Worm (Caenorhabditis elegans) whole organism, L2 larva: ENCODE data around the gene C08B6.10.

Source experiments
- C34F6.9 ChIP-seq: fragments of 150-350 bp; optimal IDR thresholded peaks from 2 replicates; lab custom pipeline; 2014; ENCODE audit warnings: missing biosample characterization, missing genetic modification characterization
- F13H6.1 ChIP-seq: sonication (generic microtip); optimal IDR thresholded peaks from 2 replicates; lab custom pipeline; 2016; ENCODE audit warnings: missing genetic modification characterization, missing compliant biosample characterization
- Y55F3AM.14 ChIP-seq: fragments of 200-800 bp; sonication (Bioruptor generic); optimal IDR thresholded peaks from 2 replicates; lab custom pipeline; 2018; ENCODE audit warnings: mild to moderate bottlenecking, missing genetic modification characterization, missing compliant biosample characterization
- alr-1 ChIP-seq: fragments of 150-350 bp; optimal IDR thresholded peaks from 2 replicates; lab custom pipeline; 2014; ENCODE audit warnings: missing biosample characterization, missing genetic modification characterization
- ama-1 ChIP-seq: fragments of 150-350 bp; optimal IDR thresholded peaks from 2 replicates; lab custom pipeline; 2018; ENCODE audit warnings: inconsistent platforms
- ceh-16 ChIP-seq: fragments of 150-350 bp; optimal IDR thresholded peaks from 2 replicates; lab custom pipeline; 2014; ENCODE audit warnings: missing biosample characterization, missing genetic modification characterization
- ceh-82 ChIP-seq: fragments of 150-350 bp; optimal IDR thresholded peaks from 2 replicates; lab custom pipeline; 2014; ENCODE audit warnings: missing biosample characterization, missing genetic modification characterization
- crh-2 ChIP-seq: sonication (generic microtip); optimal IDR thresholded peaks from 2 replicates; lab custom pipeline; 2017; ENCODE audit warnings: missing biosample characterization, missing genetic modification characterization
- dmd-4 ChIP-seq: sonication (generic microtip); optimal IDR thresholded peaks from 2 replicates; lab custom pipeline; 2017; ENCODE audit warnings: missing biosample characterization, missing genetic modification characterization
- egl-27 ChIP-seq: sonication (generic microtip); optimal IDR thresholded peaks from 3 replicates; lab custom pipeline; 2017; ENCODE audit warnings: missing biosample characterization, missing genetic modification reagents, missing genetic modification characterization
- elt-1 ChIP-seq: fragments of 150-350 bp; optimal IDR thresholded peaks from 2 replicates; lab custom pipeline; 2014; ENCODE audit warnings: missing biosample characterization, missing genetic modification characterization
- elt-3 ChIP-seq: sonication (generic microtip); optimal IDR thresholded peaks from 2 replicates; lab custom pipeline; 2017; ENCODE audit warnings: missing biosample characterization, missing genetic modification characterization
- fos-1 ChIP-seq: fragments of 150-350 bp; optimal IDR thresholded peaks from 2 replicates; lab custom pipeline; 2014; ENCODE audit warnings: missing biosample characterization, missing genetic modification characterization
- lin-11 ChIP-seq: fragments of 150-350 bp; sonication (generic microtip); optimal IDR thresholded peaks from 2 replicates; lab custom pipeline; 2014; ENCODE audit warnings: missing biosample characterization, missing genetic modification characterization, inconsistent platforms, mixed read lengths
- lin-13 ChIP-seq: fragments of 150-350 bp; optimal IDR thresholded peaks from 2 replicates; lab custom pipeline; 2014; ENCODE audit warnings: missing biosample characterization, missing genetic modification reagents, missing genetic modification characterization
- lin-39 ChIP-seq: fragments of 150-350 bp; optimal IDR thresholded peaks from 2 replicates; lab custom pipeline; 2014; ENCODE audit warnings: missing biosample characterization, missing genetic modification reagents, missing genetic modification characterization
- lsy-2 ChIP-seq, 2 experiments: fragments of 150-350 bp in 1 of 2; sonication (generic microtip) in 1 of 2; optimal IDR thresholded peaks; 2 replicates each; lab custom pipeline; 2014 to 2017; ENCODE audit warnings: missing biosample characterization in 2 of 2, missing genetic modification characterization in 2 of 2
- mab-5 ChIP-seq: fragments of 150-350 bp; optimal IDR thresholded peaks from 2 replicates; lab custom pipeline; 2014; ENCODE audit warnings: missing biosample characterization, missing genetic modification characterization
- mdl-1 ChIP-seq, 2 experiments: fragments of 150-350 bp in 1 of 2; sonication (generic microtip) in 1 of 2; optimal IDR thresholded peaks; 2 replicates each; lab custom pipeline; 2017; ENCODE audit warnings: missing biosample characterization in 2 of 2, missing genetic modification characterization in 2 of 2
- nhr-10 ChIP-seq: sonication (generic microtip); optimal IDR thresholded peaks from 2 replicates; lab custom pipeline; 2017; ENCODE audit warnings: missing biosample characterization, missing genetic modification characterization
- nhr-21 ChIP-seq: fragments of 150-350 bp; optimal IDR thresholded peaks from 2 replicates; lab custom pipeline; 2014; ENCODE audit warnings: missing biosample characterization, missing genetic modification characterization
- nhr-237 ChIP-seq: fragments of 150-350 bp; optimal IDR thresholded peaks from 2 replicates; lab custom pipeline; 2014; ENCODE audit warnings: missing biosample characterization, missing genetic modification characterization
- nhr-77 ChIP-seq: fragments of 150-350 bp; optimal IDR thresholded peaks from 2 replicates; lab custom pipeline; 2014; ENCODE audit warnings: missing biosample characterization, missing genetic modification characterization
- peb-1 ChIP-seq: fragments of 150-350 bp; optimal IDR thresholded peaks from 2 replicates; lab custom pipeline; 2014; ENCODE audit warnings: missing biosample characterization, missing genetic modification characterization
- skn-1 ChIP-seq: sonication (generic microtip); optimal IDR thresholded peaks from 2 replicates; lab custom pipeline; 2017; ENCODE audit warnings: missing biosample characterization, missing genetic modification characterization
- sma-9 ChIP-seq, 2 experiments: fragments of 150-350 bp in 1 of 2; sonication (generic microtip) in 1 of 2; optimal IDR thresholded peaks; 2 replicates each; lab custom pipeline; 2014 to 2016; ENCODE audit warnings: missing genetic modification characterization in 2 of 2, mild to moderate bottlenecking in 1 of 2, missing biosample characterization in 1 of 2, missing compliant biosample characterization in 1 of 2, missing genetic modification reagents in 1 of 2, moderate library complexity in 1 of 2
- unc-39 ChIP-seq: fragments of 150-350 bp; optimal IDR thresholded peaks from 2 replicates; lab custom pipeline; 2014; ENCODE audit warnings: missing biosample characterization, missing genetic modification characterization
- unc-55 ChIP-seq: fragments of 150-350 bp; sonication (generic microtip); optimal IDR thresholded peaks from 3 replicates; lab custom pipeline; 2014; ENCODE audit warnings: missing biosample characterization, missing genetic modification reagents, missing genetic modification characterization
- unc-62 ChIP-seq: fragments of 150-350 bp; optimal IDR thresholded peaks from 2 replicates; lab custom pipeline; 2014; ENCODE audit warnings: missing biosample characterization, missing genetic modification reagents, missing genetic modification characterization
- zag-1 ChIP-seq: fragments of 150-350 bp; optimal IDR thresholded peaks from 2 replicates; lab custom pipeline; 2014; ENCODE audit warnings: missing biosample characterization, missing genetic modification characterization
- ztf-11 ChIP-seq: sonication (generic microtip); optimal IDR thresholded peaks from 2 replicates; lab custom pipeline; 2017; ENCODE audit warnings: missing biosample characterization, missing genetic modification characterization
- ztf-4 ChIP-seq: fragments of 150-350 bp; optimal IDR thresholded peaks from 2 replicates; lab custom pipeline; 2014; ENCODE audit warnings: missing biosample characterization, missing genetic modification characterization

C08B6.10 gene

ce11 chrV:10158528-10158927 is 33.2 kb downstream of the C08B6.10 start, which contains the start of gene srsx-30:
TSS of gene srsx-30 (plus strand) at chrV:10158828.
- TF ChIP-seq F13H6.1 (tag; lab: Kevin White, UChicago) (no peak), peb-1 (tag; lab: Kevin White, UChicago) (no peak), mab-5 (no peak), nhr-77 (tag; lab: Kevin White, UChicago) (no peak), ceh-16 (tag; lab: Kevin White, UChicago) (no peak), elt-3 (tag; lab: Kevin White, UChicago) (no peak), nhr-21 (tag; lab: Kevin White, UChicago) (no peak)

DNA sequence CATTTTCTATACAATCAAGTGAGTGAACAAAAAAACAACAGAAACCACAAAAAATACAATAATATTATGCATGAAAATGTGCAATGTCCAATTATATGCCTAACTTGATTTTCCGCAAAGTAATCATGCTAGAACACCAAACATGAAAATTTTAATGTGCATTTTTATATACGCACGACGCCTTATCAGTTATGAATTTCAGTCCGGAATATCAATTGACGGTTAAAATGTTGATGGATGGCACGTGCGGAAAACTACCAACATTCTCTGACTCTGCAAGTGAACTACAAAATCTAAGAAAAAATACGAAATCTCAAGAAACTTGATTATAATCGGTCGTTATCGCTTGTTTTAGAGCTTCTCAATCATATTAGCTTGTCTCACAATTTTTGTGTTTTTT is 34.7 kb downstream of the C08B6.10 start:
- TF ChIP-seq fos-1 (tag; lab: Kevin White, UChicago) (peak; percentile 65), sma-9 (GFP tag; optimal IDR thresholded peaks at IDR 0.05; lab: Kevin White, UChicago) (peak; percentile 36), sma-9 (tag; optimal IDR thresholded peaks at IDR 0.05; lab: Kevin White, UChicago) (no peak), ztf-4 (tag; lab: Kevin White, UChicago) (no peak)

- no peak for TF ChIP-seq ztf-4 (tag; lab: Kevin White, UChicago)
- peak in 1 of 2 experiments; percentile 14 for TF ChIP-seq mdl-1 (tag; optimal IDR thresholded peaks at IDR 0.05; lab: Kevin White, UChicago)
- peak; percentile 36 for TF ChIP-seq skn-1 (tag; lab: Kevin White, UChicago)
- peak; percentile 94 for TF ChIP-seq fos-1 (tag; lab: Kevin White, UChicago)
- TF ChIP-seq sma-9 (GFP tag; optimal IDR thresholded peaks at IDR 0.05; lab: Kevin White, UChicago) = peak; percentile 69
- TF ChIP-seq sma-9 (tag; optimal IDR thresholded peaks at IDR 0.05; lab: Kevin White, UChicago) = no peak
- peak; percentile 67 for TF ChIP-seq crh-2 (tag; lab: Kevin White, UChicago)
These were observed 35.7 kb downstream of the C08B6.10 start, which contains the start of gene C51E3.10 for ce11 chrV:10160954-10161353. TSS of gene C51E3.10 (minus strand) at chrV:10161134.

ce11 chrV:10166368-10166767 is 41.1 kb downstream of the C08B6.10 start, which contains the start of gene C51E3.6:
TSS of gene C51E3.6 (minus strand) at chrV:10166468.
- TF ChIP-seq dmd-4 (tag; lab: Kevin White, UChicago) = no peak
- TF ChIP-seq skn-1 (tag; lab: Kevin White, UChicago) = no peak
- no peak for TF ChIP-seq unc-62
- TF ChIP-seq lin-39 (tag; lab: Kevin White, UChicago) = no peak
- no peak for TF ChIP-seq alr-1 (tag; lab: Kevin White, UChicago)
- TF ChIP-seq ceh-16 (tag; lab: Kevin White, UChicago) = no peak
- no peak for TF ChIP-seq egl-27 (tag; lab: Kevin White, UChicago)
- TF ChIP-seq F13H6.1 (tag; lab: Kevin White, UChicago) = no peak
- no peak for TF ChIP-seq C34F6.9 (tag; lab: Kevin White, UChicago)
- TF ChIP-seq unc-55 = no peak

DNA sequence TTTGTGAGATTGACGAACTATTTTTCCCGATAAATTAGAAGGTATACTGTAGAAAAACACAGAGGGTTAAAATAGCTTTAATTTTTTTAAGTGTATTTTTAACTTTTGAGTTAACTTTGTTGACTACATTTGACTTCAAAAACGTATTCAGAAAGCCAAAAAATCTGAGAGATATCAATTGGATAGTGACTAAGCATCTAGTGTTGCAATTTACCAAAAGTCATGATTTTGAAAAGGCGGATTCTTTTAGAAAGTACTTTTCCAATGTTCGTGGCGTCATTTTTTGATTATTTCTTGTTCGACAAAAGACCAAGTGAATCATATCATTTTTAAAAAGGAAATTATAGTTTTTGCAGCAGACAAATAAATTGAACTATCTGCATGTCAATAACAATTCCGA is 43.6 kb downstream of the C08B6.10 start:
- no peak for TF ChIP-seq fos-1 (tag; lab: Kevin White, UChicago)
- TF ChIP-seq mab-5 = no peak
- no peak for TF ChIP-seq ama-1 (lab: Kevin White, UChicago)
- peak in 1 of 2 experiments; percentile 40 for TF ChIP-seq lsy-2 (tag; optimal IDR thresholded peaks at IDR 0.05; lab: Kevin White, UChicago)
- no peak for TF ChIP-seq elt-1 (tag; lab: Kevin White, UChicago)
- no peak for TF ChIP-seq ztf-11 (tag; lab: Kevin White, UChicago)
- TF ChIP-seq alr-1 (tag; lab: Kevin White, UChicago) = no peak
- TF ChIP-seq nhr-10 (tag; lab: Kevin White, UChicago) = no peak
- no peak for TF ChIP-seq Y55F3AM.14 (GFP tag; lab: Kevin White, UChicago)
- peak; percentile 51 for TF ChIP-seq unc-55
- no peak for TF ChIP-seq elt-3 (tag; lab: Kevin White, UChicago)
- TF ChIP-seq unc-39 (tag; lab: Kevin White, UChicago) = no peak
- no peak for TF ChIP-seq unc-62
- TF ChIP-seq crh-2 (tag; lab: Kevin White, UChicago) = peak; percentile 40
- TF ChIP-seq ceh-82 (tag; lab: Kevin White, UChicago) = no peak
- TF ChIP-seq dmd-4 (tag; lab: Kevin White, UChicago) = no peak
- TF ChIP-seq lin-13 (GFP tag; lab: Kevin White, UChicago) = no peak
- TF ChIP-seq lin-11 (tag; lab: Kevin White, UChicago) = no peak
- TF ChIP-seq ztf-4 (tag; lab: Kevin White, UChicago) = peak; percentile 13
- no peak for TF ChIP-seq zag-1
- peak; percentile 8 for TF ChIP-seq nhr-237 (tag; lab: Kevin White, UChicago)
- no peak for TF ChIP-seq lin-39 (tag; lab: Kevin White, UChicago)
- TF ChIP-seq skn-1 (tag; lab: Kevin White, UChicago) = no peak
